Fruit fly (Drosophila melanogaster) Kc167 (cell line): ENCODE measurements around the gene Blm.

Experiments used
- Myc ChIP-seq: fragments of >200 bp; optimal IDR thresholded peaks from 2 replicates; lab custom pipeline; 2017; ENCODE audit warnings: missing external identifiers
- Sin3A ChIP-seq: fragments of >200 bp; optimal IDR thresholded peaks from 2 replicates; lab custom pipeline; 2018; ENCODE audit warnings: missing external identifiers
- h ChIP-seq: fragments of >200 bp; optimal IDR thresholded peaks from 3 replicates; lab custom pipeline; 2018; ENCODE audit warnings: missing external identifiers
- insv ChIP-seq: fragments of >200 bp; optimal IDR thresholded peaks from 3 replicates; lab custom pipeline; 2018; ENCODE audit warnings: missing external identifiers
- psq ChIP-seq: fragments of >200 bp; optimal IDR thresholded peaks from 2 replicates; lab custom pipeline; 2017; ENCODE audit warnings: missing external identifiers
- ttk ChIP-seq: sonication (Bioruptor generic); optimal IDR thresholded peaks from 2 replicates; lab custom pipeline; 2017; ENCODE audit warnings: missing external identifiers

The Blm gene

dm6 chr3R:11758160-11758506 lies 16.6 kb upstream of the Blm start:
- TF ChIP-seq Sin3A (lab: Kevin White, UChicago) (no peak), psq (no peak), Myc (no peak)

- TF ChIP-seq psq (no peak), insv (lab: Kevin White, UChicago) (no peak), Sin3A (lab: Kevin White, UChicago) (no peak), Myc (no peak), ttk (lab: Kevin White, UChicago) (no peak), h (lab: Kevin White, UChicago) (no peak)
Measured at dm6 chr3R:11757197-11757856, 15.7 kb upstream of the Blm start.

- no peak for TF ChIP-seq psq
- TF ChIP-seq Myc = no peak
- TF ChIP-seq Sin3A (lab: Kevin White, UChicago) = no peak
- no peak for TF ChIP-seq h (lab: Kevin White, UChicago)
- no peak for TF ChIP-seq ttk (lab: Kevin White, UChicago)
- TF ChIP-seq insv (lab: Kevin White, UChicago) = no peak
Measured at dm6 chr3R:11756762-11757161, 15.2 kb upstream of the Blm start.

dm6 chr3R:11751756-11752155 lies 10.2 kb upstream of the Blm start:
- TF ChIP-seq h (lab: Kevin White, UChicago) = no peak

dm6 chr3R:11750294-11750432 lies 8.6 kb upstream of the Blm start, which contains the start of gene CG43062:
CG43062 (plus strand) TSS chr3R:11750333.
- TF ChIP-seq insv (lab: Kevin White, UChicago) (no peak), h (lab: Kevin White, UChicago) (no peak), psq (no peak), Sin3A (lab: Kevin White, UChicago) (no peak), ttk (lab: Kevin White, UChicago) (no peak), Myc (no peak)

dm6 chr3R:11749297-11750293 lies 8.0 kb upstream of the Blm start, which contains the start of gene CG6923:
CG6923 (minus strand) TSS chr3R:11750029.
- no peak for TF ChIP-seq ttk (lab: Kevin White, UChicago)
- TF ChIP-seq insv (lab: Kevin White, UChicago) = no peak
- TF ChIP-seq psq = no peak
- TF ChIP-seq Myc = no peak
- no peak for TF ChIP-seq Sin3A (lab: Kevin White, UChicago)
- no peak for TF ChIP-seq h (lab: Kevin White, UChicago)

- no peak for TF ChIP-seq Myc
- no peak for TF ChIP-seq psq
- no peak for TF ChIP-seq h (lab: Kevin White, UChicago)
- TF ChIP-seq ttk (lab: Kevin White, UChicago) = no peak
- no peak for TF ChIP-seq insv (lab: Kevin White, UChicago)
- no peak for TF ChIP-seq Sin3A (lab: Kevin White, UChicago)
Measured at dm6 chr3R:11735337-11735736, 6.2 kb downstream of the Blm start, which contains the start of gene CG14721. CG14721 (plus strand) TSS chr3R:11735447.

- TF ChIP-seq ttk (lab: Kevin White, UChicago) = no peak
Measured at dm6 chr3R:11721593-11721992, 20.0 kb downstream of the Blm start, which contains the start of gene CG12594. CG12594 (plus strand) TSS chr3R:11721734.

dm6 chr3R:11711376-11711775 lies 30.2 kb downstream of the Blm start, which contains the start of gene CG14720:
CG14720 (plus strand) TSS chr3R:11711676.
- TF ChIP-seq Myc = no peak
- no peak for TF ChIP-seq h (lab: Kevin White, UChicago)
- no peak for TF ChIP-seq insv (lab: Kevin White, UChicago)
- TF ChIP-seq psq = no peak
- no peak for TF ChIP-seq Sin3A (lab: Kevin White, UChicago)
- no peak for TF ChIP-seq ttk (lab: Kevin White, UChicago)

dm6 chr3R:11703730-11704129 lies 37.9 kb downstream of the Blm start, which contains the start of gene I-t:
I-t (plus strand) TSS chr3R:11704030.
- TF ChIP-seq ttk (lab: Kevin White, UChicago) = no peak
- no peak for TF ChIP-seq Myc
- no peak for TF ChIP-seq h (lab: Kevin White, UChicago)
- TF ChIP-seq insv (lab: Kevin White, UChicago) = no peak
- TF ChIP-seq psq = no peak
- no peak for TF ChIP-seq Sin3A (lab: Kevin White, UChicago)

- TF ChIP-seq insv (lab: Kevin White, UChicago) (no peak), h (lab: Kevin White, UChicago) (no peak), Sin3A (lab: Kevin White, UChicago) (no peak), ttk (lab: Kevin White, UChicago) (no peak)
Measured at dm6 chr3R:11700314-11700713, 41.3 kb downstream of the Blm start, which contains the start of gene CG14718. CG14718 (plus strand) TSS chr3R:11700614.

- TF ChIP-seq Sin3A (lab: Kevin White, UChicago) (no peak), ttk (lab: Kevin White, UChicago) (no peak), h (lab: Kevin White, UChicago) (no peak), Myc (no peak), psq (no peak), insv (lab: Kevin White, UChicago) (no peak)
Measured at dm6 chr3R:11696209-11696608, 45.4 kb downstream of the Blm start, which contains the start of gene CG14717. CG14717 (plus strand) TSS chr3R:11696509.
